Fruit fly (Drosophila melanogaster): Measurements from ENCODE around the gene CG17777.
A peak's percentile ranks its signal among the peaks of the same experiment; 100 is the strongest.

DNA sequence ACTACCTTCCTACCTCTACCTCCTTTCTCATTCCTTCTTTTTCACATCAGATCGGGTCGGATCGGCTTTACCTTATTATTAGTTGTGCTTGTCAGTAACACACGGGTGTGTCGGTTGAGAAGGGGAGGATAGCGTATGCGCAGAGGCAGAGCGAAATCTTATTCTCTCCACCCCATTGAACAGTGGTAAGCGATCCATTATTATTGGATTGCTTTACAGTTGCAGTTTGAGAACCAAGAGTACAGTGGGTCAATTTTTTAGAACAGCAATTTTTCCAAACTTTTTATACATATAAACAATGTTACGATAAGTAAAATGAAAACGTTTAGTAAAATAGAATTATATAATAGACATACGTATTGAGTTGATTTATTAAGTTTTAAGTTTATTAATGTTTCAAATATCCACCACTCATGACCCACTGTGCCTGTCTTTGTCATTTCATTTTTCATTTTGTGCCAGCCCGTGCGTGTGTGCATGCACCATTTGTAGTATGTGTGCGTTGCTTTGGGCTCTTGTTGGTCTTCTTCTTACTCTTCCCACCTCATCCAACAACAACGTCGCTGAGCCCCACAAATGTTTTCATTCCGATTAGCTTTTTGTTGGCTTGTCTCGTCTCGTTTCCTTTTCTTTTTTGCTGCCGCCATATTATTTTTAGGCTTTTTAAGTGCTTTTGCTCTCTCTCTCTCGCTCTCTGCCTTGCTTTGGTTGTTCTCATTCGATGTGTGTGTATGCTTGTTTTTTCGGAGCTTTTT is 48.9 kb upstream of the CG17777 start:
- TF ChIP-seq CG7101 (tag; optimal IDR thresholded peaks at IDR 0.05) (peak; percentile 100), ovo (GFP tag; optimal IDR thresholded peaks at IDR 0.05) (peak; percentile 97), CG33017 (tag; optimal IDR thresholded peaks at IDR 0.05) (peak; percentile 99), kay (GFP tag; ENCODE audit: borderline replicate concordance) (peak; percentile 98)
